Fruit fly (Drosophila melanogaster): ENCODE measurements around the gene CG10877.

CG10877 gene

DNA sequence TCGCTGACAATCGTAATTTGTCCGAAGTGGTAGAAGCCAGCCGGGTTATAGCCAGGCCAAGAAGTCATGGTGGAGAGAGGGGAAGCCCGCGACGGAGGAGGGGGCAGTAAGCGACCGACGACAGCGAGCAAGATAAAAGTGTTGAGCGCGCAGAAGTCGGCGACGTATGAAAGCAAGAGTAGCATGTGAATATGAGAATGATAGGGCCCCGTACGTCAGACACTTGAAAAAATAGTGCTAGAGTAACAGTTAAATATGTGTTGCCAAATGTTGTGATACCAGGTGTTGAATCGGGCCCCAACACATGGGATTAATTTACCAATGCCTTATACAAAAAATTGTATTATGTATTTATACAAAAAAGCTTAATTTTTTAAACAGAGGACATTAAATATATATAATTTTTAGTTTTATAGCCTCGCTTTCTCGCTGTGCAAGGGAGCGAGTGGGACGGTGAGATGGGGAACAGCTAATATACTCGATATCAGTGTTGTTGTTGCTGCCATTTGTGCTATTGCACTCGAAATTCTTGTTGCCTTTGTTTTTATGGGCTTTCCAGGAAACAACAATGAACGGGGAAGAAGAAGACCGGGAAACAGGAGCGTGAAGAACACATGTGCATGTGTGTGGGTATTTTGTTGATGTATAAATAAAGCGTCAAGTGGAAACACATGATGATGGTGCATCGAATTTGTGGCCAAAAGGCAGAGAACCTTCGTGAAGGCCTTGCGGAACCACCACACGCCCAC, 13.8 kb downstream of the CG10877 start (continued):
- TF ChIP-seq Mrtf (GFP tag; IDR thresholded peaks at IDR 0.05) (peak; percentile 78), Sox102F (GFP tag; optimal IDR thresholded peaks at IDR 0.05) (peak; percentile 84), CG13775 (GFP tag; optimal IDR thresholded peaks at IDR 0.05) (peak; percentile 81), Sry-β (GFP tag; optimal IDR thresholded peaks at IDR 0.05) (no peak), unc-4 (GFP tag; IDR thresholded peaks at IDR 0.05; ENCODE audit: partially characterized antibody) (no peak), Elba2 (GFP tag; optimal IDR thresholded peaks at IDR 0.05) (no peak), phol (tag; optimal IDR thresholded peaks at IDR 0.05) (peak; percentile 90), CG2120 (GFP tag; optimal IDR thresholded peaks at IDR 0.05) (peak; percentile 83), dm (GFP tag; optimal IDR thresholded peaks at IDR 0.05) (no peak), CG17186 (GFP tag; optimal IDR thresholded peaks at IDR 0.05) (no peak), ci (GFP tag; IDR thresholded peaks at IDR 0.05) (peak; percentile 81), wdn (GFP tag; IDR thresholded peaks at IDR 0.05) (no peak), CG4617 (GFP tag; optimal IDR thresholded peaks at IDR 0.05; ENCODE audit: borderline replicate concordance) (peak; percentile 45), CG4707 (GFP tag; optimal IDR thresholded peaks at IDR 0.05) (peak; percentile 17), Pdp1 (GFP tag; optimal IDR thresholded peaks at IDR 0.05) (peak in 1 of 2 experiments; percentile 63), Antp (GFP tag; optimal IDR thresholded peaks at IDR 0.05) (peak; percentile 34), stwl (tag; optimal IDR thresholded peaks at IDR 0.05) (peak; percentile 4), CG14860 (GFP tag; IDR thresholded peaks at IDR 0.05; ENCODE audit: partially characterized antibody) (no peak), Asciz (GFP tag; optimal IDR thresholded peaks at IDR 0.05) (peak; percentile 75), CG31365 (tag; optimal IDR thresholded peaks at IDR 0.05) (peak; percentile 47), Sry-δ (GFP tag; optimal IDR thresholded peaks at IDR 0.05) (no peak), Dref (GFP tag; IDR thresholded peaks at IDR 0.05) (0 out of 2 replicates have a peak, but pooled peaks have one; percentile 18), ATbp (GFP tag; optimal IDR thresholded peaks at IDR 0.05) (peak; percentile 81), Ravus (GFP tag; IDR thresholded peaks at IDR 0.05) (peak; percentile 40; the same call in 1 of the 2 replicates), CG10321 (GFP tag; IDR thresholded peaks at IDR 0.05) (peak; percentile 54), chinmo (GFP tag; IDR thresholded peaks at IDR 0.05; ENCODE audit: partially characterized antibody) (peak; percentile 59; the same call in 3 of the 4 replicates), Hr3 (GFP tag; optimal IDR thresholded peaks at IDR 0.05) (peak; percentile 83), Rfx (GFP tag; IDR thresholded peaks at IDR 0.05) (peak; percentile 89), jigr1 (GFP tag; IDR thresholded peaks at IDR 0.05) (peak; percentile 50; the same call in 1 of the 3 replicates), Dp (GFP tag; optimal IDR thresholded peaks at IDR 0.05) (no peak), CG15011 (GFP tag; optimal IDR thresholded peaks at IDR 0.05) (peak; percentile 62), bab2 (GFP tag; optimal IDR thresholded peaks at IDR 0.05) (peak; percentile 5), Stat92E (GFP tag; optimal IDR thresholded peaks at IDR 0.05) (peak in 1 of 3 experiments; percentile 100), usp (GFP tag; optimal IDR thresholded peaks at IDR 0.05) (no peak), CG8944 (GFP tag; optimal IDR thresholded peaks at IDR 0.05) (no peak), cwo (GFP tag; optimal IDR thresholded peaks at IDR 0.05) (peak; percentile 92), ap (GFP tag; IDR thresholded peaks at IDR 0.05) (peak; percentile 62), dmrt99B (tag; optimal IDR thresholded peaks at IDR 0.05) (peak; percentile 90), CG2129 (GFP tag; IDR thresholded peaks at IDR 0.05; ENCODE audit: partially characterized antibody) (no peak), sima (GFP tag; optimal IDR thresholded peaks at IDR 0.05) (no peak), CG31224 (GFP tag; IDR thresholded peaks at IDR 0.05) (peak; percentile 67; the same call in 1 of the 2 replicates), CG17829 (tag; optimal IDR thresholded peaks at IDR 0.05) (peak; percentile 92), CG16813 (GFP tag; IDR thresholded peaks at IDR 0.05; ENCODE audit: partially characterized antibody) (no peak), CG30020 (tag; optimal IDR thresholded peaks at IDR 0.05) (peak; percentile 44), ttk (GFP tag; IDR thresholded peaks at IDR 0.05) (peak; percentile 77), Tbp (GFP tag; optimal IDR thresholded peaks at IDR 0.05) (no peak), h (optimal IDR thresholded peaks at IDR 0.05) (no peak), CG15514 (GFP tag; optimal IDR thresholded peaks at IDR 0.05) (peak; percentile 67)
